Worm (Caenorhabditis elegans) whole organism, L3 larva: ENCODE results near the gene ztf-7.

Source experiments
- R02D3.7 ChIP-seq: fragments of 150-350 bp; optimal IDR thresholded peaks from 2 replicates; lab custom pipeline; 2014; ENCODE audit warnings: missing biosample characterization, missing genetic modification characterization
- ama-1 ChIP-seq: fragments of 150-350 bp; optimal IDR thresholded peaks from 2 replicates; lab custom pipeline; 2018
- ceh-82 ChIP-seq: fragments of 150-350 bp; optimal IDR thresholded peaks from 2 replicates; lab custom pipeline; 2014; ENCODE audit warnings: missing biosample characterization, missing genetic modification characterization
- egl-27 ChIP-seq: sonication (generic microtip); optimal IDR thresholded peaks from 4 replicates; lab custom pipeline; 2017; ENCODE audit warnings: missing biosample characterization, missing genetic modification reagents, missing genetic modification characterization
- fkh-2 ChIP-seq: fragments of 150-350 bp; optimal IDR thresholded peaks from 2 replicates; lab custom pipeline; 2014; ENCODE audit warnings: missing biosample characterization, missing genetic modification reagents, missing genetic modification characterization
- fos-1 ChIP-seq: fragments of 150-350 bp; optimal IDR thresholded peaks from 2 replicates; lab custom pipeline; 2014; ENCODE audit warnings: missing biosample characterization, missing genetic modification characterization
- mml-1 ChIP-seq: fragments of 150-350 bp; sonication (generic microtip); optimal IDR thresholded peaks from 3 replicates; lab custom pipeline; 2014; ENCODE audit warnings: missing biosample characterization, missing genetic modification characterization
- nhr-11 ChIP-seq: fragments of 150-350 bp; optimal IDR thresholded peaks from 2 replicates; lab custom pipeline; 2014; ENCODE audit warnings: missing biosample characterization, missing genetic modification characterization
- nhr-43 ChIP-seq: sonication (generic microtip); optimal IDR thresholded peaks from 2 replicates; lab custom pipeline; 2016; ENCODE audit warnings: mild to moderate bottlenecking, missing genetic modification characterization, missing compliant biosample characterization; ENCODE audit not compliant: poor library complexity, severe bottlenecking
- nhr-77 ChIP-seq: fragments of 150-350 bp; optimal IDR thresholded peaks from 2 replicates; lab custom pipeline; 2014; ENCODE audit warnings: missing biosample characterization, missing genetic modification characterization
- snpc-4 ChIP-seq: fragments of 150-350 bp; optimal IDR thresholded peaks from 2 replicates; lab custom pipeline; 2014; ENCODE audit warnings: missing biosample characterization, missing genetic modification characterization
- zag-1 ChIP-seq: fragments of 150-350 bp; optimal IDR thresholded peaks from 2 replicates; lab custom pipeline; 2014; ENCODE audit warnings: missing biosample characterization, missing genetic modification characterization

- no peak for TF ChIP-seq zag-1 (tag; lab: Kevin White, UChicago)
- no peak for TF ChIP-seq ama-1 (lab: Kevin White, UChicago)
- TF ChIP-seq snpc-4, result no peak
- no peak for TF ChIP-seq nhr-77 (tag; lab: Kevin White, UChicago)
- TF ChIP-seq nhr-43, result no peak
- no peak for TF ChIP-seq R02D3.7
- TF ChIP-seq fos-1 (tag; lab: Kevin White, UChicago), result no peak
- no peak for TF ChIP-seq fkh-2
- TF ChIP-seq mml-1 (tag; lab: Kevin White, UChicago), result no peak
- no peak for TF ChIP-seq ceh-82
- TF ChIP-seq nhr-11, result no peak
- no peak for TF ChIP-seq egl-27
These were observed 17.5 kb downstream of the ztf-7 start, which contains the start of gene F46B6.2 for ce11 chrV:9771970-9772369.
